Worm (Caenorhabditis elegans) whole organism, mixed stage, embryonic: ENCODE data around the gene ndc-80.

Experiments
- elt-1 ChIP-seq: sonication (generic microtip); optimal IDR thresholded peaks from 2 replicates; lab custom pipeline; 2017; ENCODE audit warnings: missing genetic modification characterization, mild to moderate bottlenecking, missing compliant biosample characterization, antibody characterized with exemption, moderate library complexity, borderline replicate concordance; ENCODE audit not compliant: insufficient read depth
- elt-3 ChIP-seq: fragments of 150-350 bp; optimal IDR thresholded peaks from 2 replicates; lab custom pipeline; 2014; ENCODE audit warnings: missing biosample characterization, missing genetic modification characterization
- lsy-2 ChIP-seq: fragments of 150-350 bp; optimal IDR thresholded peaks from 2 replicates; lab custom pipeline; 2014; ENCODE audit warnings: missing biosample characterization, missing genetic modification characterization
- nhr-2 ChIP-seq: fragments of 150-350 bp; optimal IDR thresholded peaks from 2 replicates; lab custom pipeline; 2014; ENCODE audit warnings: missing biosample characterization, missing genetic modification characterization
- nhr-28 ChIP-seq: fragments of 150-350 bp; optimal IDR thresholded peaks from 2 replicates; lab custom pipeline; 2014; ENCODE audit warnings: missing biosample characterization, missing genetic modification characterization
- sem-2 ChIP-seq: fragments of 200-800 bp; sonication (Bioruptor generic); optimal IDR thresholded peaks from 2 replicates; lab custom pipeline; 2018; ENCODE audit warnings: mild to moderate bottlenecking, missing genetic modification characterization, missing compliant biosample characterization
- unc-39 ChIP-seq: fragments of 150-350 bp; optimal IDR thresholded peaks from 2 replicates; lab custom pipeline; 2014; ENCODE audit warnings: missing biosample characterization, missing genetic modification characterization
- ztf-11 ChIP-seq: fragments of 150-350 bp; optimal IDR thresholded peaks from 2 replicates; lab custom pipeline; 2014; ENCODE audit warnings: missing biosample characterization, missing genetic modification characterization

DNA sequence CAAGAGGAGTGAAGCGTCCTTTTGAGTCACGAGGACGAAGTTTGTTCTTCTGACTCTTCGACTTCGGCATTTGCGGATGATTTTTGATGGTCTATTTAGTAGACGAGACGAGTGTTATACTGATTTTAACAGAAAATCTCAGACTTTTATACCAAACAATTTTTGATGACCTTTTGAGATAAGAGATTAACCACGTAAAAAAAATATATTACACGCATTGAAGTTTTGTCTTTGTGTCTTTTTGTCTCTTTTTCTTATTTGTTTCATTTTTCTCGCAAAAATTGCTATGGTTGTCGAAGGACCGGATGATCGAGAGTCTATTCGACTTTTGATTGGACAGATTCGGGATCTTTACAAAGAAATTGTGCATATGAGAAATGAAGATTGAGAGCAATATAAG lies 25.5 kb downstream of the ndc-80 start, which contains the start of gene spch-1:
- no peak for TF ChIP-seq lsy-2 (tag; lab: Kevin White, UChicago)
- TF ChIP-seq elt-1 (tag; lab: Kevin White, UChicago) = no peak
- no peak for TF ChIP-seq unc-39 (tag; lab: Kevin White, UChicago)
- no peak for TF ChIP-seq sem-2 (GFP tag; lab: Kevin White, UChicago)
- no peak for TF ChIP-seq elt-3
- TF ChIP-seq ztf-11 = no peak
- no peak for TF ChIP-seq nhr-2 (tag; lab: Kevin White, UChicago)
- TF ChIP-seq nhr-28 = no peak
